Fruit fly (Drosophila melanogaster) whole organism, pupa: Measurements from ENCODE around the gene Eip63E.
A peak's percentile ranks its signal among the peaks of the same experiment; 100 is the strongest.

Experiments used
- CG10348 ChIP-seq: fragments of 200-800 bp; sonication (Bioruptor generic); IDR thresholded peaks from 2 replicates; pipeline ENCODE4 v1.3.6; 2022; ENCODE audit warnings: missing biosample characterization, missing genetic modification characterization
- CG12605 ChIP-seq: fragments of 200-800 bp; sonication (Bioruptor generic); IDR thresholded peaks from 2 replicates; pipeline ENCODE4 v1.3.6; 2022; ENCODE audit warnings: missing biosample characterization, missing genetic modification characterization
- CG13204 ChIP-seq: fragments of 200-800 bp; sonication (Bioruptor generic); optimal IDR thresholded peaks from 2 replicates; lab custom pipeline; 2018; ENCODE audit warnings: missing biosample characterization, mild to moderate bottlenecking, missing genetic modification characterization, moderate library complexity
- CG14655 ChIP-seq: fragments of 200-800 bp; sonication (Bioruptor generic); optimal IDR thresholded peaks from 3 replicates; lab custom pipeline; 2017; ENCODE audit warnings: mild to moderate bottlenecking, missing biosample characterization, missing genetic modification reagents, missing genetic modification characterization
- CG15710 ChIP-seq: fragments of 200-800 bp; sonication (Bioruptor generic); optimal IDR thresholded peaks from 2 replicates; lab custom pipeline; 2018; ENCODE audit warnings: missing biosample characterization, mild to moderate bottlenecking, missing genetic modification characterization, moderate library complexity
- CG17806 ChIP-seq: fragments of 200-800 bp; sonication (Bioruptor generic); optimal IDR thresholded peaks from 2 replicates; lab custom pipeline; 2018; ENCODE audit warnings: missing biosample characterization, mild to moderate bottlenecking, missing genetic modification characterization, moderate library complexity
- CG32121 ChIP-seq: fragments of 200-800 bp; sonication (Bioruptor generic); IDR thresholded peaks from 2 replicates; pipeline ENCODE4 v1.3.6; 2022; ENCODE audit warnings: missing biosample characterization, missing genetic modification characterization
- CG34367 ChIP-seq: fragments of 200-800 bp; sonication (Bioruptor generic); optimal IDR thresholded peaks from 2 replicates; lab custom pipeline; 2018; ENCODE audit warnings: missing biosample characterization, mild to moderate bottlenecking, missing genetic modification characterization
- CG4496 ChIP-seq: fragments of 200-800 bp; sonication (Bioruptor generic); IDR thresholded peaks from 3 replicates; pipeline ENCODE4 v1.3.6; 2022; ENCODE audit warnings: missing biosample characterization, missing genetic modification characterization
- CG8159 ChIP-seq: fragments of 200-800 bp; sonication (Bioruptor generic); optimal IDR thresholded peaks from 3 replicates; lab custom pipeline; 2018; ENCODE audit warnings: missing biosample characterization, mild to moderate bottlenecking, missing genetic modification characterization, moderate library complexity
- CG8301 ChIP-seq: fragments of 200-800 bp; sonication (Bioruptor generic); optimal IDR thresholded peaks from 2 replicates; lab custom pipeline; 2018; ENCODE audit warnings: missing biosample characterization, mild to moderate bottlenecking, missing genetic modification characterization
- CG9948 ChIP-seq: fragments of 200-800 bp; sonication (Bioruptor generic); optimal IDR thresholded peaks from 2 replicates; lab custom pipeline; 2018; ENCODE audit warnings: missing biosample characterization, mild to moderate bottlenecking, missing genetic modification characterization, moderate library complexity
- D1 ChIP-seq: fragments of 200-800 bp; sonication (Bioruptor generic); optimal IDR thresholded peaks from 2 replicates; lab custom pipeline; 2018; ENCODE audit warnings: missing biosample characterization, mild to moderate bottlenecking, missing genetic modification characterization, moderate library complexity
- EcR ChIP-seq: fragments of 200-800 bp; sonication (Bioruptor generic); optimal IDR thresholded peaks from 3 replicates; lab custom pipeline; 2019; ENCODE audit warnings: missing biosample characterization, missing genetic modification characterization, mild to moderate bottlenecking, moderate library complexity, missing genetic modification reagents
- Ets98B ChIP-seq: fragments of 200-800 bp; sonication (Bioruptor generic); IDR thresholded peaks from 2 replicates; pipeline ENCODE4 v1.3.6; 2022; ENCODE audit warnings: missing biosample characterization, missing genetic modification characterization
- Pif1A ChIP-seq: fragments of 200-800 bp; sonication (Bioruptor generic); optimal IDR thresholded peaks from 3 replicates; lab custom pipeline; 2016; ENCODE audit warnings: missing biosample characterization, missing genetic modification characterization
- Pif1B ChIP-seq: fragments of 200-800 bp; sonication (Bioruptor generic); optimal IDR thresholded peaks from 3 replicates; lab custom pipeline; 2016; ENCODE audit warnings: missing biosample characterization, missing genetic modification characterization
- Snoo ChIP-seq: fragments of 200-800 bp; sonication (Bioruptor generic); optimal IDR thresholded peaks from 3 replicates; lab custom pipeline; 2017; ENCODE audit warnings: missing biosample characterization, mild to moderate bottlenecking, missing genetic modification characterization, inconsistent platforms
- fd96Ca ChIP-seq: fragments of 200-800 bp; sonication (Bioruptor generic); IDR thresholded peaks from 3 replicates; pipeline ENCODE4 v1.3.6; 2022; ENCODE audit warnings: missing biosample characterization, missing genetic modification characterization
- gl ChIP-seq: fragments of 200-800 bp; sonication (Bioruptor generic); optimal IDR thresholded peaks from 2 replicates; lab custom pipeline; 2018; ENCODE audit warnings: missing biosample characterization, mild to moderate bottlenecking, missing genetic modification characterization
- rn ChIP-seq: fragments of 200-800 bp; sonication (Bioruptor generic); IDR thresholded peaks from 2 replicates; pipeline ENCODE4 v1.3.6; 2022; ENCODE audit warnings: missing biosample characterization, missing genetic modification characterization

The Eip63E gene

dm6 chr3L:3616344-3616743 lies 100.8 kb downstream of the Eip63E start:
- TF ChIP-seq Snoo (tag; lab: Kevin White, UChicago) (peak; percentile 5), CG32121 (GFP tag; lab: Robert Waterston, UW) (no peak), CG15710 (tag; lab: Kevin White, UChicago) (peak; percentile 11)
- TF ChIP-seq, all 21 proteins: peak for 2

DNA sequence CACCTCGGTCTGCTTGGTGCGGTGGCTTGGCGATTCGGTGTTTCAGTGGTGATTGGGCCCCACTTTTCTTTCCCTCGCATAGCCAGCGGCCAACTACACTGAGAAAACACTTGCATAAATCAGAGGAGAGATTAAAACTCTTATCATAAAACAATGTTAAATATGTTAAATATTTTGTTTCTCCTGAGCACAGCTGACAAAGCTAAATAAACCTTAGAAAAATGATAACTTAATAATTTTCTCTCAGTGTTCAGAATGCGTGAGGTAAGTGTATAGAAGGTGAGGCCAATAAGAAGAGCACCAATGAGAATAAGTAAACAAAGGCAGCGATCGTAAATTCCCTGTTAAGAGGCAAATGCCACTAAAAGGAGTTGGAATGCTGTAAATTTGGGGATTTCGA lies 101.7 kb downstream of the Eip63E start:
- TF ChIP-seq CG32121 (GFP tag; lab: Robert Waterston, UW) (peak; percentile 43), CG4496 (GFP tag; lab: Robert Waterston, UW) (peak; percentile 74), CG13204 (GFP tag; lab: Kevin White, UChicago) (peak; percentile 59), Ets98B (GFP tag; lab: Robert Waterston, UW) (peak; percentile 65; the same call in 1 of the 2 replicates), D1 (tag; lab: Kevin White, UChicago) (peak; percentile 74), CG8159 (tag; lab: Kevin White, UChicago) (peak; percentile 83), CG15710 (tag; lab: Kevin White, UChicago) (peak; percentile 86), CG10348 (no peak), CG14655 (GFP tag; lab: Kevin White, UChicago) (peak; percentile 73), CG8301 (tag; lab: Kevin White, UChicago) (peak; percentile 77), CG12605 (GFP tag; lab: Robert Waterston, UW) (peak; percentile 64), CG34367 (tag; lab: Kevin White, UChicago) (peak; percentile 79), EcR (GFP tag; lab: Kevin White, UChicago) (peak; percentile 26), Pif1B (GFP tag; lab: Kevin White, UChicago) (peak; percentile 82), CG17806 (peak; percentile 80), fd96Ca (peak; percentile 55; the same call in 2 of the 3 replicates), CG9948 (tag; lab: Kevin White, UChicago) (peak; percentile 83), rn (GFP tag; lab: Robert Waterston, UW) (no peak), gl (peak; percentile 56), Snoo (tag; lab: Kevin White, UChicago) (peak; percentile 62), Pif1A (peak; percentile 83)
- TF ChIP-seq, all 21 proteins: peak for 19

- TF ChIP-seq CG32121 (GFP tag; lab: Robert Waterston, UW) (no peak), Pif1B (GFP tag; lab: Kevin White, UChicago) (no peak), Pif1A (no peak), CG34367 (tag; lab: Kevin White, UChicago) (no peak), CG8301 (tag; lab: Kevin White, UChicago) (no peak), gl (no peak), CG13204 (GFP tag; lab: Kevin White, UChicago) (no peak), fd96Ca (no peak), D1 (tag; lab: Kevin White, UChicago) (no peak), CG14655 (GFP tag; lab: Kevin White, UChicago) (no peak), EcR (GFP tag; lab: Kevin White, UChicago) (no peak), CG12605 (GFP tag; lab: Robert Waterston, UW) (no peak), CG4496 (GFP tag; lab: Robert Waterston, UW) (no peak), CG17806 (no peak), CG10348 (no peak)
These were observed 105.4 kb downstream of the Eip63E start, which contains the start of gene CG14974 for dm6 chr3L:3620932-3621331. TSS of gene CG14974 (minus strand) at chr3L:3621032.

dm6 chr3L:3624876-3625275 lies 109.3 kb downstream of the Eip63E start:
- TF ChIP-seq CG10348 (no peak), CG12605 (GFP tag; lab: Robert Waterston, UW) (no peak), CG15710 (tag; lab: Kevin White, UChicago) (no peak), CG34367 (tag; lab: Kevin White, UChicago) (peak; percentile 35), CG8301 (tag; lab: Kevin White, UChicago) (no peak), D1 (tag; lab: Kevin White, UChicago) (no peak), EcR (GFP tag; lab: Kevin White, UChicago) (no peak), CG14655 (GFP tag; lab: Kevin White, UChicago) (no peak), fd96Ca (peak; percentile 51; the same call in 1 of the 3 replicates), CG13204 (GFP tag; lab: Kevin White, UChicago) (peak; percentile 39), CG17806 (no peak), gl (peak; percentile 40), Pif1A (no peak), Ets98B (GFP tag; lab: Robert Waterston, UW) (no peak), CG8159 (tag; lab: Kevin White, UChicago) (peak; percentile 12), CG9948 (tag; lab: Kevin White, UChicago) (no peak), Snoo (tag; lab: Kevin White, UChicago) (no peak), rn (GFP tag; lab: Robert Waterston, UW) (no peak), CG4496 (GFP tag; lab: Robert Waterston, UW) (peak; percentile 60; the same call in 2 of the 3 replicates), CG32121 (GFP tag; lab: Robert Waterston, UW) (no peak), Pif1B (GFP tag; lab: Kevin White, UChicago) (no peak)

dm6 chr3L:3626069-3626468 lies 110.5 kb downstream of the Eip63E start, which contains the start of gene dar1:
TSS of gene dar1 (plus strand) at chr3L:3626352.
- no peak for TF ChIP-seq D1 (tag; lab: Kevin White, UChicago)
- peak; percentile 13 for TF ChIP-seq Pif1A
- 0 out of 3 replicates have a peak, but pooled peaks have one; percentile 42 for TF ChIP-seq fd96Ca
- TF ChIP-seq CG32121 (GFP tag; lab: Robert Waterston, UW), result no peak
- TF ChIP-seq rn (GFP tag; lab: Robert Waterston, UW), result no peak
- peak; percentile 57; the same call in 1 of the 2 replicates for TF ChIP-seq Ets98B (GFP tag; lab: Robert Waterston, UW)
- 0 out of 2 replicates have a peak, but pooled peaks have one; percentile 30 for TF ChIP-seq CG12605 (GFP tag; lab: Robert Waterston, UW)
- TF ChIP-seq Pif1B (GFP tag; lab: Kevin White, UChicago), result peak; percentile 8
- TF ChIP-seq CG15710 (tag; lab: Kevin White, UChicago), result no peak
- TF ChIP-seq CG9948 (tag; lab: Kevin White, UChicago), result no peak
- TF ChIP-seq CG4496 (GFP tag; lab: Robert Waterston, UW), result 0 out of 3 replicates have a peak, but pooled peaks have one; percentile 20
- TF ChIP-seq CG13204 (GFP tag; lab: Kevin White, UChicago), result peak; percentile 85
- TF ChIP-seq, all 21 proteins: peak for 7
